Fruit fly (Drosophila melanogaster) whole organism, embryonic: ENCODE data around the gene Nep7.
A peak's percentile ranks its signal among the peaks of the same experiment; 100 is the strongest.

Experiments
- Abd-B ChIP-seq: fragments of 200-800 bp; sonication (Bioruptor generic); optimal IDR thresholded peaks from 2 replicates; lab custom pipeline; 2018; ENCODE audit warnings: missing biosample characterization, mild to moderate bottlenecking, missing genetic modification characterization, moderate library complexity
- Atf-2 ChIP-seq: fragments of 200-800 bp; sonication (Bioruptor generic); optimal IDR thresholded peaks from 2 replicates; lab custom pipeline; 2016; ENCODE audit warnings: missing biosample characterization, missing genetic modification characterization
- Atf6 ChIP-seq: fragments of 200-800 bp; sonication (Bioruptor generic); IDR thresholded peaks from 2 replicates; pipeline ENCODE4 v1.3.6; 2022; ENCODE audit warnings: missing biosample characterization, missing genetic modification characterization
- B-H2 ChIP-seq: fragments of 200-800 bp; sonication (Bioruptor generic); optimal IDR thresholded peaks from 2 replicates; lab custom pipeline; 2018; ENCODE audit warnings: missing biosample characterization, mild to moderate bottlenecking, missing genetic modification characterization
- Bgb ChIP-seq: fragments of 200-800 bp; sonication (Bioruptor generic); IDR thresholded peaks from 2 replicates; pipeline ENCODE4 v1.3.6; 2022; ENCODE audit warnings: missing biosample characterization, missing genetic modification characterization; ENCODE audit not compliant: partially characterized antibody
- Blimp-1 ChIP-seq: fragments of 200-800 bp; sonication (Bioruptor generic); optimal IDR thresholded peaks from 3 replicates; lab custom pipeline; 2018; ENCODE audit warnings: missing biosample characterization, missing genetic modification characterization, mild to moderate bottlenecking, moderate library complexity, missing genetic modification reagents
- CG11247 ChIP-seq: fragments of 200-800 bp; sonication (Bioruptor generic); IDR thresholded peaks from 2 replicates; pipeline ENCODE4 v1.3.6; 2022; ENCODE audit warnings: missing biosample characterization, missing genetic modification characterization
- CG11398 ChIP-seq: fragments of 200-800 bp; sonication (Bioruptor generic); optimal IDR thresholded peaks from 2 replicates; lab custom pipeline; 2016; ENCODE audit warnings: missing biosample characterization, missing genetic modification characterization
- CG11560 ChIP-seq: fragments of 200-800 bp; sonication (Bioruptor generic); IDR thresholded peaks from 3 replicates; pipeline ENCODE4 v1.3.6; 2022; ENCODE audit warnings: missing biosample characterization, missing genetic modification characterization
- CG12391 ChIP-seq: fragments of 200-800 bp; sonication (Bioruptor generic); optimal IDR thresholded peaks from 3 replicates; lab custom pipeline; 2018; ENCODE audit warnings: missing biosample characterization, mild to moderate bottlenecking, missing genetic modification characterization, moderate library complexity
- CG13287 ChIP-seq: fragments of 200-800 bp; sonication (Bioruptor generic); IDR thresholded peaks from 2 replicates; pipeline ENCODE4 v1.3.6; 2022; ENCODE audit warnings: missing biosample characterization, missing genetic modification characterization; ENCODE audit not compliant: partially characterized antibody
- CG15696 ChIP-seq: fragments of 200-800 bp; sonication (Bioruptor generic); optimal IDR thresholded peaks from 2 replicates; lab custom pipeline; 2019; ENCODE audit warnings: missing biosample characterization, mild to moderate bottlenecking, missing genetic modification characterization, moderate library complexity
- CG17385 ChIP-seq: fragments of 200-800 bp; sonication (Bioruptor generic); optimal IDR thresholded peaks from 3 replicates; lab custom pipeline; 2018; ENCODE audit warnings: missing biosample characterization, mild to moderate bottlenecking, missing genetic modification characterization
- CG17612 ChIP-seq: fragments of 200-800 bp; sonication (Bioruptor generic); IDR thresholded peaks from 2 replicates; pipeline ENCODE4 v1.3.6; 2022; ENCODE audit warnings: missing biosample characterization, missing genetic modification characterization
- CG31365 ChIP-seq: fragments of 200-800 bp; sonication (Bioruptor generic); optimal IDR thresholded peaks from 2 replicates; lab custom pipeline; 2018; ENCODE audit warnings: missing biosample characterization, mild to moderate bottlenecking, missing genetic modification characterization
- CG4360 ChIP-seq: fragments of 200-800 bp; sonication (Bioruptor generic); IDR thresholded peaks from 2 replicates; pipeline ENCODE4 v1.3.6; 2022; ENCODE audit warnings: missing biosample characterization, missing genetic modification characterization
- CG4730 ChIP-seq: fragments of 200-800 bp; sonication (Bioruptor generic); IDR thresholded peaks from 2 replicates; pipeline ENCODE4 v1.3.6; 2022; ENCODE audit warnings: missing biosample characterization, missing genetic modification characterization
- CG5245 ChIP-seq: fragments of 200-800 bp; sonication (Bioruptor generic); optimal IDR thresholded peaks from 3 replicates; lab custom pipeline; 2016; ENCODE audit warnings: missing biosample characterization, missing genetic modification characterization
- CG7271 ChIP-seq: fragments of 200-800 bp; sonication (Bioruptor generic); optimal IDR thresholded peaks from 2 replicates; lab custom pipeline; 2018; ENCODE audit warnings: missing biosample characterization, mild to moderate bottlenecking, missing genetic modification characterization, moderate library complexity
- CG8281 ChIP-seq: fragments of 200-800 bp; sonication (Bioruptor generic); optimal IDR thresholded peaks from 2 replicates; lab custom pipeline; 2018; ENCODE audit warnings: missing biosample characterization, mild to moderate bottlenecking, missing genetic modification characterization, moderate library complexity
- CoRest ChIP-seq: fragments of 200-800 bp; sonication (Bioruptor generic); optimal IDR thresholded peaks from 3 replicates; lab custom pipeline; 2018; ENCODE audit warnings: missing biosample characterization, mild to moderate bottlenecking, missing genetic modification characterization, moderate library complexity
- D ChIP-seq, 2 experiments: fragments of 200-800 bp in 1 of 2; fragments of >200 bp in 1 of 2; sonication (Bioruptor generic) in 1 of 2; optimal IDR thresholded peaks; 2 replicates in 1 of 2; 3 replicates in 1 of 2; lab custom pipeline; 2017; ENCODE audit warnings: mild to moderate bottlenecking in 1 of 2, missing biosample characterization in 1 of 2, missing genetic modification characterization in 1 of 2, missing genetic modification reagents in 1 of 2
- D19A ChIP-seq: fragments of 200-800 bp; optimal IDR thresholded peaks from 3 replicates; lab custom pipeline; 2019; ENCODE audit warnings: missing biosample characterization, mild to moderate bottlenecking, missing genetic modification characterization, moderate library complexity
- Dfd ChIP-seq, 2 experiments: fragments of >200 bp; optimal IDR thresholded peaks; 2 replicates each; lab custom pipeline; 2017; ENCODE audit warnings: missing biosample characterization in 2 of 2, missing genetic modification characterization in 2 of 2
- Dll ChIP-seq: fragments of 200-800 bp; sonication (Bioruptor generic); IDR thresholded peaks from 4 replicates; pipeline ENCODE4 v1.3.6; 2022; ENCODE audit warnings: missing biosample characterization, missing genetic modification characterization; ENCODE audit not compliant: partially characterized antibody
- Dp ChIP-seq: fragments of 200-800 bp; sonication (Bioruptor generic); optimal IDR thresholded peaks from 2 replicates; lab custom pipeline; 2018; ENCODE audit warnings: missing biosample characterization, mild to moderate bottlenecking, missing genetic modification characterization, moderate library complexity
- Dref ChIP-seq: fragments of 200-800 bp; sonication (Bioruptor generic); IDR thresholded peaks from 2 replicates; pipeline ENCODE4 v1.3.6; 2022; ENCODE audit warnings: missing biosample characterization, missing genetic modification characterization
- Fer1 ChIP-seq: fragments of 200-800 bp; sonication (Bioruptor generic); optimal IDR thresholded peaks from 2 replicates; lab custom pipeline; 2017; ENCODE audit warnings: missing biosample characterization, mild to moderate bottlenecking, missing genetic modification characterization
- HLHmδ ChIP-seq: fragments of 200-800 bp; sonication (Bioruptor generic); optimal IDR thresholded peaks from 2 replicates; lab custom pipeline; 2018; ENCODE audit warnings: missing biosample characterization, mild to moderate bottlenecking, missing genetic modification characterization, moderate library complexity
- MBD-R2 ChIP-seq: fragments of 200-800 bp; sonication (Bioruptor generic); IDR thresholded peaks from 2 replicates; pipeline ENCODE4 v1.3.6; 2022; ENCODE audit warnings: missing biosample characterization, missing genetic modification characterization
- MESR4 ChIP-seq: fragments of 200-800 bp; sonication (Bioruptor generic); optimal IDR thresholded peaks from 2 replicates; lab custom pipeline; 2018; ENCODE audit warnings: missing biosample characterization, mild to moderate bottlenecking, missing genetic modification characterization, moderate library complexity
- MTF-1 ChIP-seq: fragments of 200-800 bp; sonication (Bioruptor generic); optimal IDR thresholded peaks from 2 replicates; lab custom pipeline; 2018; ENCODE audit warnings: missing biosample characterization, mild to moderate bottlenecking, missing genetic modification characterization, borderline replicate concordance
- Six4 ChIP-seq: fragments of 200-800 bp; sonication (Bioruptor generic); optimal IDR thresholded peaks from 2 replicates; lab custom pipeline; 2016; ENCODE audit warnings: missing biosample characterization, missing genetic modification characterization
- Sry-δ ChIP-seq: fragments of 200-800 bp; sonication (Bioruptor generic); optimal IDR thresholded peaks from 2 replicates; lab custom pipeline; 2016; ENCODE audit warnings: missing biosample characterization, missing genetic modification characterization
- Stat92E ChIP-seq, 3 experiments: fragments of >200 bp in 2 of 3; fragments of 200-800 bp in 1 of 3; sonication (Bioruptor generic) in 1 of 3; optimal IDR thresholded peaks; 2 replicates each; lab custom pipeline; 2017 to 2019; ENCODE audit warnings: missing biosample characterization in 3 of 3, missing genetic modification characterization in 3 of 3, mild to moderate bottlenecking in 1 of 3, moderate library complexity in 1 of 3
- Taf1 ChIP-seq: fragments of 200-800 bp; sonication (Bioruptor generic); IDR thresholded peaks from 2 replicates; pipeline ENCODE4 v1.3.6; 2022; ENCODE audit warnings: missing biosample characterization, missing genetic modification characterization
- ap ChIP-seq: fragments of 200-800 bp; sonication (Bioruptor generic); IDR thresholded peaks from 2 replicates; pipeline ENCODE4 v1.3.6; 2022; ENCODE audit warnings: missing biosample characterization, missing genetic modification characterization
- az2 ChIP-seq: fragments of 200-800 bp; sonication (Bioruptor generic); optimal IDR thresholded peaks from 3 replicates; lab custom pipeline; 2016; ENCODE audit warnings: missing biosample characterization, missing genetic modification characterization
- dmrt99B ChIP-seq: fragments of 200-800 bp; sonication (Bioruptor generic); optimal IDR thresholded peaks from 2 replicates; lab custom pipeline; 2018; ENCODE audit warnings: missing biosample characterization, mild to moderate bottlenecking, missing genetic modification characterization, moderate library complexity
- gce ChIP-seq: fragments of 200-800 bp; sonication (Bioruptor generic); IDR thresholded peaks from 3 replicates; pipeline ENCODE4 v1.3.6; 2022; ENCODE audit warnings: missing biosample characterization, missing genetic modification characterization
- klu ChIP-seq: fragments of 200-800 bp; sonication (Bioruptor generic); IDR thresholded peaks from 2 replicates; pipeline ENCODE4 v1.3.6; 2022; ENCODE audit warnings: missing biosample characterization, missing genetic modification characterization
- lmd ChIP-seq: fragments of 200-800 bp; sonication (Bioruptor generic); IDR thresholded peaks from 2 replicates; pipeline ENCODE4 v1.3.6; 2022; ENCODE audit warnings: missing biosample characterization, missing genetic modification characterization
- luna ChIP-seq: fragments of 200-800 bp; sonication (Bioruptor generic); optimal IDR thresholded peaks from 2 replicates; lab custom pipeline; 2016; ENCODE audit warnings: missing biosample characterization, missing genetic modification characterization
- nmo ChIP-seq: fragments of 200-800 bp; sonication (Bioruptor generic); optimal IDR thresholded peaks from 2 replicates; lab custom pipeline; 2018; ENCODE audit warnings: missing biosample characterization, mild to moderate bottlenecking, missing genetic modification characterization, moderate library complexity
- phol ChIP-seq: fragments of 200-800 bp; sonication (Bioruptor generic); optimal IDR thresholded peaks from 3 replicates; lab custom pipeline; 2018; ENCODE audit warnings: missing biosample characterization, mild to moderate bottlenecking, missing genetic modification characterization, moderate library complexity
- so ChIP-seq: fragments of 200-800 bp; sonication (Bioruptor generic); IDR thresholded peaks from 3 replicates; pipeline ENCODE4 v1.3.6; 2022; ENCODE audit warnings: missing biosample characterization, missing genetic modification characterization
- sr ChIP-seq: fragments of 200-800 bp; sonication (Bioruptor generic); IDR thresholded peaks from 3 replicates; pipeline ENCODE4 v1.3.6; 2022; ENCODE audit warnings: missing biosample characterization, missing genetic modification characterization
- tap ChIP-seq: fragments of 200-800 bp; optimal IDR thresholded peaks from 3 replicates; lab custom pipeline; 2019; ENCODE audit warnings: missing biosample characterization, mild to moderate bottlenecking, missing genetic modification characterization, moderate library complexity

Nep7 gene

dm6 chr3R:27916355-27917019, 38.2 kb upstream of the Nep7 start, which contains the start of the genes CG5003 and mRpS22 (continued):
- 0 out of 2 replicates have a peak, but pooled peaks have one; percentile 10 for TF ChIP-seq ap (GFP tag; lab: Robert Waterston, UW)
- peak; percentile 76 for TF ChIP-seq phol (tag; lab: Kevin White, UChicago)
- TF ChIP-seq sr, result no peak
- peak; percentile 78 for TF ChIP-seq Abd-B (GFP tag; lab: Kevin White, UChicago)
- no peak for TF ChIP-seq CG17612
- no peak for TF ChIP-seq D (optimal IDR thresholded peaks at IDR 0.05; lab: Kevin White, UChicago)
- peak; percentile 49 for TF ChIP-seq D (GFP tag; optimal IDR thresholded peaks at IDR 0.05; lab: Kevin White, UChicago)
- TF ChIP-seq gce, result no peak
- TF ChIP-seq Dfd (GFP tag; optimal IDR thresholded peaks at IDR 0.05; lab: Kevin White, UChicago), result peak in 1 of 2 experiments; percentile 65
- peak; percentile 80 for TF ChIP-seq nmo (GFP tag; lab: Kevin White, UChicago)
- peak; percentile 58 for TF ChIP-seq CG15696 (tag; lab: Kevin White, UChicago)
- peak; percentile 8 for TF ChIP-seq CG8281 (tag; lab: Kevin White, UChicago)
- TF ChIP-seq so (GFP tag; lab: Robert Waterston, UW), result no peak
- no peak for TF ChIP-seq Atf-2
- TF ChIP-seq MTF-1 (GFP tag; lab: Kevin White, UChicago), result no peak
- no peak for TF ChIP-seq Stat92E (GFP tag; optimal IDR thresholded peaks at IDR 0.05; lab: Kevin White, UChicago)
- no peak for TF ChIP-seq Six4 (GFP tag; lab: Kevin White, UChicago)
- no peak; the same call in 1 of the 2 replicates for TF ChIP-seq CG11247 (GFP tag; lab: Robert Waterston, UW)
- no peak for TF ChIP-seq CG11398 (GFP tag; lab: Kevin White, UChicago)
- TF ChIP-seq CG7271 (tag; lab: Kevin White, UChicago), result no peak
- TF ChIP-seq Bgb (GFP tag; lab: Robert Waterston, UW), result 0 out of 2 replicates have a peak, but pooled peaks have one; percentile 37
- no peak for TF ChIP-seq CG4360
- TF ChIP-seq CG12391 (tag; lab: Kevin White, UChicago), result peak; percentile 81
- no peak for TF ChIP-seq Blimp-1 (GFP tag; lab: Kevin White, UChicago)
- peak; percentile 75 for TF ChIP-seq CoRest (tag; lab: Kevin White, UChicago)
- no peak for TF ChIP-seq HLHmδ (GFP tag; lab: Kevin White, UChicago)
- peak; percentile 21 for TF ChIP-seq CG5245 (GFP tag; lab: Kevin White, UChicago)
- peak; percentile 10 for TF ChIP-seq Dp
- no peak for TF ChIP-seq CG31365 (tag; lab: Kevin White, UChicago)
- peak; percentile 68 for TF ChIP-seq MBD-R2 (GFP tag; lab: Robert Waterston, UW)
- TF ChIP-seq D19A (tag; lab: Kevin White, UChicago), result no peak
- TF ChIP-seq klu (GFP tag; lab: Robert Waterston, UW), result peak; percentile 21; the same call in 1 of the 2 replicates
- TF ChIP-seq tap (tag; lab: Kevin White, UChicago), result peak; percentile 8
- TF ChIP-seq Taf1 (GFP tag; lab: Robert Waterston, UW), result no peak
- TF ChIP-seq B-H2 (GFP tag; lab: Kevin White, UChicago), result peak; percentile 51
- TF ChIP-seq az2 (GFP tag; lab: Kevin White, UChicago), result peak; percentile 58
- peak; percentile 27; the same call in 1 of the 2 replicates for TF ChIP-seq CG13287
- TF ChIP-seq Fer1 (GFP tag; lab: Kevin White, UChicago), result peak; percentile 47
- TF ChIP-seq dmrt99B, result peak; percentile 51
- TF ChIP-seq Dll (GFP tag; lab: Robert Waterston, UW), result peak; percentile 41; the same call in 2 of the 4 replicates
- TF ChIP-seq luna (GFP tag; lab: Kevin White, UChicago), result no peak
- no peak for TF ChIP-seq Dref (GFP tag; lab: Robert Waterston, UW)
- peak; percentile 55 for TF ChIP-seq CG17385 (GFP tag; lab: Kevin White, UChicago)
- TF ChIP-seq CG4730 (GFP tag; lab: Robert Waterston, UW), result peak; percentile 37; the same call in 1 of the 2 replicates
- peak; percentile 24; the same call in 1 of the 2 replicates for TF ChIP-seq lmd (GFP tag; lab: Robert Waterston, UW)
- peak; percentile 84 for TF ChIP-seq MESR4 (GFP tag; lab: Kevin White, UChicago)
- peak; percentile 42 for TF ChIP-seq Sry-δ (GFP tag; lab: Kevin White, UChicago)
- TF ChIP-seq Atf6 (GFP tag; lab: Robert Waterston, UW), result no peak; the same call in 1 of the 2 replicates
- TF ChIP-seq CG11560 (tag; lab: Robert Waterston, UW), result no peak
